Worm (Caenorhabditis elegans) whole organism, young adult: ENCODE data around the gene cyp-35D1.
A peak's percentile ranks its signal among the peaks of the same experiment; 100 is the strongest.
"Not testable (repeated sequence)": the region's sequence is repeated elsewhere in the genome, so short reads cannot be mapped to it uniquely, and the experiment has no call there.

ENCODE experiments used
- F37B4.10 ChIP-seq: fragments of 200-800 bp; sonication (Bioruptor generic); IDR thresholded peaks from 2 replicates; pipeline ENCODE4 v1.3.6; 2022; ENCODE audit warnings: missing genetic modification characterization, missing compliant biosample characterization
- F57A8.1 ChIP-seq: fragments of 200-800 bp; sonication (Bioruptor generic); optimal IDR thresholded peaks from 2 replicates; lab custom pipeline; 2018; ENCODE audit warnings: mild to moderate bottlenecking, missing genetic modification characterization, moderate library complexity, missing compliant biosample characterization
- ama-1 ChIP-seq, 3 experiments: fragments of 150-350 bp in 1 of 3; sonication (generic microtip) in 2 of 3; optimal IDR thresholded peaks; 2 replicates each; lab custom pipeline; 2014 to 2018; ENCODE audit warnings: missing biosample characterization in 2 of 3, missing genetic modification characterization in 2 of 3, missing genetic modification reagents in 2 of 3
- attf-5 ChIP-seq: fragments of 200-800 bp; sonication (Bioruptor generic); optimal IDR thresholded peaks from 2 replicates; lab custom pipeline; 2018; ENCODE audit warnings: mild to moderate bottlenecking, missing genetic modification characterization, missing compliant biosample characterization
- egl-44 ChIP-seq: fragments of 200-800 bp; sonication (Bioruptor generic); IDR thresholded peaks from 2 replicates; pipeline ENCODE4 v1.3.6; 2022; ENCODE audit warnings: missing genetic modification reagents, missing genetic modification characterization, missing compliant biosample characterization
- egrh-3 ChIP-seq: fragments of 200-800 bp; sonication (Bioruptor generic); IDR thresholded peaks from 2 replicates; pipeline ENCODE4 v1.3.6; 2022; ENCODE audit warnings: missing genetic modification reagents, missing genetic modification characterization, missing compliant biosample characterization
- ets-4 ChIP-seq: fragments of 200-800 bp; sonication (Bioruptor generic); optimal IDR thresholded peaks from 2 replicates; lab custom pipeline; 2018; ENCODE audit warnings: mild to moderate bottlenecking, missing genetic modification characterization, missing compliant biosample characterization
- lin-35 ChIP-seq, 3 experiments: fragments of 150-350 bp in 2 of 3; sonication (generic microtip) in 1 of 3; optimal IDR thresholded peaks; 2 replicates each; lab custom pipeline; 2014 to 2018; ENCODE audit warnings: missing biosample characterization in 3 of 3, missing genetic modification characterization in 3 of 3, missing genetic modification reagents in 3 of 3
- nhr-80 ChIP-seq: sonication (generic microtip); optimal IDR thresholded peaks from 2 replicates; lab custom pipeline; 2016; ENCODE audit warnings: missing genetic modification characterization, missing compliant biosample characterization
- pha-4 ChIP-seq: fragments of 150-350 bp; sonication (generic microtip); optimal IDR thresholded peaks from 2 replicates; lab custom pipeline; 2014; ENCODE audit warnings: missing biosample characterization, missing genetic modification reagents, missing genetic modification characterization
- sea-2 ChIP-seq: fragments of 200-800 bp; sonication (Bioruptor generic); IDR thresholded peaks from 2 replicates; pipeline ENCODE4 v1.3.6; 2022; ENCODE audit warnings: missing genetic modification characterization, missing compliant biosample characterization
- snpc-4 ChIP-seq, 5 experiments: fragments of 150-350 bp in 1 of 5; sonication (generic microtip) in 4 of 5; optimal IDR thresholded peaks; 2 replicates each; lab custom pipeline; 2014 to 2018; ENCODE audit warnings: missing genetic modification characterization in 5 of 5, missing biosample characterization in 3 of 5, antibody characterized with exemption in 2 of 5, mild to moderate bottlenecking in 2 of 5, missing compliant biosample characterization in 2 of 5, missing genotype in 2 of 5, moderate library complexity in 2 of 5, missing genetic modification reagents in 1 of 5
- xnd-1 ChIP-seq: sonication (generic microtip); optimal IDR thresholded peaks from 2 replicates; lab custom pipeline; 2016; ENCODE audit warnings: missing genotype, missing genetic modification reagents, missing genetic modification characterization, missing compliant biosample characterization

ce11 chrV:16041925-16042742, 26.9 kb upstream of the cyp-35D1 start, which contains the start of the genes his-2 and his-1:
- TF ChIP-seq lin-35 (GFP tag; optimal IDR thresholded peaks at IDR 0.05; lab: Kevin White, UChicago); snpc-4 (GFP tag; optimal IDR thresholded peaks at IDR 0.05; lab: Kevin White, UChicago); snpc-4 (tag; optimal IDR thresholded peaks at IDR 0.05; lab: Kevin White, UChicago); xnd-1 (tag; lab: Kevin White, UChicago); ets-4 (GFP tag; lab: Kevin White, UChicago); F57A8.1 (GFP tag; lab: Kevin White, UChicago); pha-4 (tag; lab: Kevin White, UChicago); ama-1 (optimal IDR thresholded peaks at IDR 0.05; lab: Kevin White, UChicago); ama-1 (GFP tag; optimal IDR thresholded peaks at IDR 0.05; lab: Kevin White, UChicago); nhr-80 (tag; lab: Kevin White, UChicago); sea-2 (GFP tag; lab: Robert Waterston, UW); egl-44; attf-5 (GFP tag; lab: Kevin White, UChicago); F37B4.10: not testable (repeated sequence)
- peak; percentile 63; the same call in 1 of the 2 replicates for TF ChIP-seq egrh-3 (GFP tag; lab: Robert Waterston, UW)
